Worm (Caenorhabditis elegans) whole organism, L2 larva: ENCODE results near the gene tpa-1.

ENCODE experiments used
- C34F6.9 ChIP-seq: fragments of 150-350 bp; optimal IDR thresholded peaks from 2 replicates; lab custom pipeline; 2014; ENCODE audit warnings: missing biosample characterization, missing genetic modification characterization
- F13H6.1 ChIP-seq: sonication (generic microtip); optimal IDR thresholded peaks from 2 replicates; lab custom pipeline; 2016; ENCODE audit warnings: missing genetic modification characterization, missing compliant biosample characterization
- R02D3.7 ChIP-seq: fragments of 150-350 bp; optimal IDR thresholded peaks from 2 replicates; lab custom pipeline; 2014; ENCODE audit warnings: missing biosample characterization, missing genetic modification characterization
- Y55F3AM.14 ChIP-seq: fragments of 200-800 bp; sonication (Bioruptor generic); optimal IDR thresholded peaks from 2 replicates; lab custom pipeline; 2018; ENCODE audit warnings: mild to moderate bottlenecking, missing genetic modification characterization, missing compliant biosample characterization
- ZK546.5 ChIP-seq: sonication (generic microtip); optimal IDR thresholded peaks from 2 replicates; lab custom pipeline; 2017; ENCODE audit warnings: missing biosample characterization, missing genetic modification characterization
- alr-1 ChIP-seq: fragments of 150-350 bp; optimal IDR thresholded peaks from 2 replicates; lab custom pipeline; 2014; ENCODE audit warnings: missing biosample characterization, missing genetic modification characterization
- aly-2 ChIP-seq: fragments of 150-350 bp; optimal IDR thresholded peaks from 2 replicates; lab custom pipeline; 2014; ENCODE audit warnings: missing biosample characterization, missing genetic modification characterization
- ama-1 ChIP-seq: fragments of 150-350 bp; optimal IDR thresholded peaks from 2 replicates; lab custom pipeline; 2018; ENCODE audit warnings: inconsistent platforms
- blmp-1 ChIP-seq: sonication (generic microtip); optimal IDR thresholded peaks from 2 replicates; lab custom pipeline; 2017; ENCODE audit warnings: missing genetic modification characterization, mild to moderate bottlenecking, missing compliant biosample characterization, antibody characterized with exemption, moderate library complexity; ENCODE audit not compliant: insufficient read depth
- ceh-16 ChIP-seq: fragments of 150-350 bp; optimal IDR thresholded peaks from 2 replicates; lab custom pipeline; 2014; ENCODE audit warnings: missing biosample characterization, missing genetic modification characterization
- ceh-82 ChIP-seq: fragments of 150-350 bp; optimal IDR thresholded peaks from 2 replicates; lab custom pipeline; 2014; ENCODE audit warnings: missing biosample characterization, missing genetic modification characterization
- crh-2 ChIP-seq: sonication (generic microtip); optimal IDR thresholded peaks from 2 replicates; lab custom pipeline; 2017; ENCODE audit warnings: missing biosample characterization, missing genetic modification characterization
- dmd-4 ChIP-seq: sonication (generic microtip); optimal IDR thresholded peaks from 2 replicates; lab custom pipeline; 2017; ENCODE audit warnings: missing biosample characterization, missing genetic modification characterization
- egl-27 ChIP-seq: sonication (generic microtip); optimal IDR thresholded peaks from 3 replicates; lab custom pipeline; 2017; ENCODE audit warnings: missing biosample characterization, missing genetic modification reagents, missing genetic modification characterization
- elt-1 ChIP-seq: fragments of 150-350 bp; optimal IDR thresholded peaks from 2 replicates; lab custom pipeline; 2014; ENCODE audit warnings: missing biosample characterization, missing genetic modification characterization
- elt-3 ChIP-seq: sonication (generic microtip); optimal IDR thresholded peaks from 2 replicates; lab custom pipeline; 2017; ENCODE audit warnings: missing biosample characterization, missing genetic modification characterization
- fos-1 ChIP-seq: fragments of 150-350 bp; optimal IDR thresholded peaks from 2 replicates; lab custom pipeline; 2014; ENCODE audit warnings: missing biosample characterization, missing genetic modification characterization
- gmeb-1 ChIP-seq: fragments of 150-350 bp; optimal IDR thresholded peaks from 2 replicates; lab custom pipeline; 2014; ENCODE audit warnings: missing biosample characterization, missing genetic modification characterization
- lin-11 ChIP-seq: fragments of 150-350 bp; sonication (generic microtip); optimal IDR thresholded peaks from 2 replicates; lab custom pipeline; 2014; ENCODE audit warnings: missing biosample characterization, missing genetic modification characterization, inconsistent platforms, mixed read lengths
- lin-13 ChIP-seq: fragments of 150-350 bp; optimal IDR thresholded peaks from 2 replicates; lab custom pipeline; 2014; ENCODE audit warnings: missing biosample characterization, missing genetic modification reagents, missing genetic modification characterization
- lin-39 ChIP-seq: fragments of 150-350 bp; optimal IDR thresholded peaks from 2 replicates; lab custom pipeline; 2014; ENCODE audit warnings: missing biosample characterization, missing genetic modification reagents, missing genetic modification characterization
- lsy-2 ChIP-seq, 2 experiments: fragments of 150-350 bp in 1 of 2; sonication (generic microtip) in 1 of 2; optimal IDR thresholded peaks; 2 replicates each; lab custom pipeline; 2014 to 2017; ENCODE audit warnings: missing biosample characterization in 2 of 2, missing genetic modification characterization in 2 of 2
- mab-5 ChIP-seq: fragments of 150-350 bp; optimal IDR thresholded peaks from 2 replicates; lab custom pipeline; 2014; ENCODE audit warnings: missing biosample characterization, missing genetic modification characterization
- mbf-1 ChIP-seq: sonication (generic microtip); optimal IDR thresholded peaks from 2 replicates; lab custom pipeline; 2017; ENCODE audit warnings: missing biosample characterization, missing genetic modification characterization
- mdl-1 ChIP-seq, 2 experiments: fragments of 150-350 bp in 1 of 2; sonication (generic microtip) in 1 of 2; optimal IDR thresholded peaks; 2 replicates each; lab custom pipeline; 2017; ENCODE audit warnings: missing biosample characterization in 2 of 2, missing genetic modification characterization in 2 of 2
- nhr-10 ChIP-seq: sonication (generic microtip); optimal IDR thresholded peaks from 2 replicates; lab custom pipeline; 2017; ENCODE audit warnings: missing biosample characterization, missing genetic modification characterization
- nhr-11 ChIP-seq: fragments of 150-350 bp; optimal IDR thresholded peaks from 2 replicates; lab custom pipeline; 2014; ENCODE audit warnings: missing biosample characterization, missing genetic modification characterization
- nhr-12 ChIP-seq: fragments of 150-350 bp; optimal IDR thresholded peaks from 2 replicates; lab custom pipeline; 2014; ENCODE audit warnings: missing biosample characterization, missing genetic modification characterization
- nhr-129 ChIP-seq: fragments of 150-350 bp; optimal IDR thresholded peaks from 2 replicates; lab custom pipeline; 2014; ENCODE audit warnings: missing biosample characterization, missing genetic modification characterization
- nhr-21 ChIP-seq: fragments of 150-350 bp; optimal IDR thresholded peaks from 2 replicates; lab custom pipeline; 2014; ENCODE audit warnings: missing biosample characterization, missing genetic modification characterization
- nhr-23 ChIP-seq: fragments of 150-350 bp; optimal IDR thresholded peaks from 2 replicates; lab custom pipeline; 2014; ENCODE audit warnings: missing biosample characterization, missing genetic modification reagents, missing genetic modification characterization
- nhr-237 ChIP-seq: fragments of 150-350 bp; optimal IDR thresholded peaks from 2 replicates; lab custom pipeline; 2014; ENCODE audit warnings: missing biosample characterization, missing genetic modification characterization
- nhr-25 ChIP-seq: fragments of 150-350 bp; sonication (generic microtip); optimal IDR thresholded peaks from 3 replicates; lab custom pipeline; 2014; ENCODE audit warnings: missing biosample characterization, missing genetic modification characterization
- nhr-6 ChIP-seq: fragments of 150-350 bp; optimal IDR thresholded peaks from 2 replicates; lab custom pipeline; 2014; ENCODE audit warnings: missing biosample characterization, missing genetic modification characterization
- nhr-77 ChIP-seq: fragments of 150-350 bp; optimal IDR thresholded peaks from 2 replicates; lab custom pipeline; 2014; ENCODE audit warnings: missing biosample characterization, missing genetic modification characterization
- peb-1 ChIP-seq: fragments of 150-350 bp; optimal IDR thresholded peaks from 2 replicates; lab custom pipeline; 2014; ENCODE audit warnings: missing biosample characterization, missing genetic modification characterization
- sem-4 ChIP-seq: fragments of 150-350 bp; optimal IDR thresholded peaks from 2 replicates; lab custom pipeline; 2014; ENCODE audit warnings: missing biosample characterization, missing genetic modification reagents, missing genetic modification characterization
- skn-1 ChIP-seq: sonication (generic microtip); optimal IDR thresholded peaks from 2 replicates; lab custom pipeline; 2017; ENCODE audit warnings: missing biosample characterization, missing genetic modification characterization
- sma-3 ChIP-seq: sonication (generic microtip); optimal IDR thresholded peaks from 2 replicates; lab custom pipeline; 2016; ENCODE audit warnings: missing genetic modification reagents, missing genetic modification characterization, missing compliant biosample characterization
- sma-9 ChIP-seq, 2 experiments: fragments of 150-350 bp in 1 of 2; sonication (generic microtip) in 1 of 2; optimal IDR thresholded peaks; 2 replicates each; lab custom pipeline; 2014 to 2016; ENCODE audit warnings: missing genetic modification characterization in 2 of 2, mild to moderate bottlenecking in 1 of 2, missing biosample characterization in 1 of 2, missing compliant biosample characterization in 1 of 2, missing genetic modification reagents in 1 of 2, moderate library complexity in 1 of 2
- snpc-4 ChIP-seq: fragments of 150-350 bp; optimal IDR thresholded peaks from 2 replicates; lab custom pipeline; 2014; ENCODE audit warnings: missing biosample characterization, missing genetic modification characterization
- unc-39 ChIP-seq: fragments of 150-350 bp; optimal IDR thresholded peaks from 2 replicates; lab custom pipeline; 2014; ENCODE audit warnings: missing biosample characterization, missing genetic modification characterization
- unc-55 ChIP-seq: fragments of 150-350 bp; sonication (generic microtip); optimal IDR thresholded peaks from 3 replicates; lab custom pipeline; 2014; ENCODE audit warnings: missing biosample characterization, missing genetic modification reagents, missing genetic modification characterization
- unc-62 ChIP-seq: fragments of 150-350 bp; optimal IDR thresholded peaks from 2 replicates; lab custom pipeline; 2014; ENCODE audit warnings: missing biosample characterization, missing genetic modification reagents, missing genetic modification characterization
- zag-1 ChIP-seq: fragments of 150-350 bp; optimal IDR thresholded peaks from 2 replicates; lab custom pipeline; 2014; ENCODE audit warnings: missing biosample characterization, missing genetic modification characterization
- ztf-1 ChIP-seq: fragments of 200-800 bp; sonication (Bioruptor generic); conservative IDR thresholded peaks from 2 replicates; pipeline ENCODE4 v1.3.6; 2022; ENCODE audit warnings: missing genetic modification characterization, missing compliant biosample characterization
- ztf-11 ChIP-seq: sonication (generic microtip); optimal IDR thresholded peaks from 2 replicates; lab custom pipeline; 2017; ENCODE audit warnings: missing biosample characterization, missing genetic modification characterization
- ztf-4 ChIP-seq: fragments of 150-350 bp; optimal IDR thresholded peaks from 2 replicates; lab custom pipeline; 2014; ENCODE audit warnings: missing biosample characterization, missing genetic modification characterization

The tpa-1 gene

DNA sequence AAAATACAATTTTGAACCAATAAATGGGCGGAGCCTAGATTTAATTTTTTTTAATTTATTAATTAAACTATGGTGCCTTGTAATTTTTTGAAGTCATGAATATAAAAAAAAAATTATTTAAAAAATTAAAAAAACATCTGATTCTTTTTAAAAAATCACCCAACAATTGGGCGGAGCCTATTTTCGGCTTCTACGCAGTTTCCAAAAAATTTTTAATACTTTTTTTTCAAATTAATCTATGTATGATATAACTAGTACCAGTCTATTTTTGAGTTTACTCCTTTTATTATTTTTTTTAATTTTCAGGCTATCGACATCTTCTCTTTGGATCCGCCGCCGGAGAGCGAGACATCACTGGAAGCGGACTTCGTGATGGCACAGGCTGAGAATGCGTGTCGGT is at the start of gene tpa-1:
tpa-1 (plus strand) TSS at position 301 of the 400 bp plus-strand sequence.
- TF ChIP-seq nhr-237 (no peak), nhr-129 (tag; lab: Kevin White, UChicago) (no peak), snpc-4 (tag; lab: Kevin White, UChicago) (no peak), ztf-4 (tag; lab: Kevin White, UChicago) (no peak), nhr-23 (no peak), ama-1 (no peak), ztf-1 (GFP tag; lab: Robert Waterston, UW) (no peak), C34F6.9 (tag; lab: Kevin White, UChicago) (no peak), alr-1 (no peak), mab-5 (tag; lab: Kevin White, UChicago) (no peak), mbf-1 (tag; lab: Kevin White, UChicago) (no peak), nhr-25 (tag; lab: Kevin White, UChicago) (no peak), dmd-4 (tag; lab: Kevin White, UChicago) (no peak)

DNA sequence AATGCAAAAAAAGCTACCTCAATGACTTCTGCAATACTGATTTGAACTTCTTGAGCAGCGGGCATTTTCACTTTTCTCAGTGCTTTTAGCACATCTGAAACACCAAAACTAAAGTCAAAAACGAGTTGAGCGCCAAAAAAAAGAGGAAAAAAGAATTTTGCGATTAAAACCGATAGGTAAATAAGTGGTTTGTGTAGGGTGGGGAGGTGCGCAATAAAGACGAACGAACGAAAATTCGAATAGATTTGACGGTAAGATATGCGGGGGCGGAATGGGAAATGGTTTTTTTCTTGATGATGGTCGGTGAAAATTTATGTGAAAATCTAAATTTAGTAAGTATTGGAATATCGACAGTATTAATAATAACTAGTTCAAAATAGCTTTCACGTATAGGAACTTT is 43.0 kb upstream of the tpa-1 start, which contains the start of gene frm-5.1:
frm-5.1 (minus strand) TSS at position 101 of the 400 bp plus-strand sequence.
- no peak for TF ChIP-seq skn-1
- TF ChIP-seq aly-2: no peak
- no peak for TF ChIP-seq unc-55
- TF ChIP-seq ztf-4 (tag; lab: Kevin White, UChicago): no peak
- TF ChIP-seq lin-13 (GFP tag; lab: Kevin White, UChicago): no peak
- TF ChIP-seq, all 48 proteins: peak for 0

DNA sequence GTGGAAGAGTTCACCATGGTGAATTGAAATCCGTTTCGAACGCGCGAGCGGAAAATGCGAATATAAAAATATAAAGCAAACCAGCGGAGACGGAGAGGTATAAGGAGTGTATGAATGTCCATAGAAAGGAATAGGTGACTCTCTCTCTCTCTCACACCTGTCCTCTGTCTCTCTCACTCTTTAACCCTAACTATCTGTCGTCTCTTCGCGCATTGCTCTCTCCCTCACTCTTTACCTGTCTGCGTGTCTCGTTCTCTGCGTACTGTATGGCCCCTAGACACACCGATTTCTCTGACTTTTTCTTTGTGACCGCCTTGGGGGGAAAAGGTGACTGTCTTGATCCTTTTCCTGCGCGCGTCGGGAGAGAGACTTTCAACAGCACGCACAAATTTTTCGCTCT is 40.6 kb upstream of the tpa-1 start:
- TF ChIP-seq ama-1: no peak
- TF ChIP-seq blmp-1: peak; percentile 82
- no peak for TF ChIP-seq mdl-1 (tag; optimal IDR thresholded peaks at IDR 0.05; lab: Kevin White, UChicago)
- TF ChIP-seq skn-1: no peak
- peak; percentile 42 for TF ChIP-seq C34F6.9 (tag; lab: Kevin White, UChicago)
- TF ChIP-seq nhr-77 (tag; lab: Kevin White, UChicago): no peak
- peak; percentile 77 for TF ChIP-seq nhr-21 (tag; lab: Kevin White, UChicago)
- no peak for TF ChIP-seq mab-5 (tag; lab: Kevin White, UChicago)
- TF ChIP-seq lin-39 (tag; lab: Kevin White, UChicago): no peak
- TF ChIP-seq R02D3.7 (tag; lab: Kevin White, UChicago): no peak
- no peak for TF ChIP-seq nhr-237
- TF ChIP-seq aly-2: no peak
- no peak for TF ChIP-seq ztf-11
- peak; percentile 69 for TF ChIP-seq egl-27 (tag; lab: Kevin White, UChicago)
- TF ChIP-seq sma-9 (GFP tag; optimal IDR thresholded peaks at IDR 0.05; lab: Kevin White, UChicago): peak; percentile 79
- TF ChIP-seq sma-9 (tag; optimal IDR thresholded peaks at IDR 0.05; lab: Kevin White, UChicago): no peak
- no peak for TF ChIP-seq peb-1
- peak; percentile 34 for TF ChIP-seq sem-4 (tag; lab: Kevin White, UChicago)
- TF ChIP-seq ztf-4 (tag; lab: Kevin White, UChicago): peak; percentile 15
- peak; percentile 74 for TF ChIP-seq nhr-129 (tag; lab: Kevin White, UChicago)
- TF ChIP-seq crh-2 (tag; lab: Kevin White, UChicago): peak; percentile 16
- no peak for TF ChIP-seq nhr-10
- TF ChIP-seq alr-1: no peak
- TF ChIP-seq ZK546.5: no peak
- TF ChIP-seq ztf-1 (GFP tag; lab: Robert Waterston, UW): no peak
- no peak for TF ChIP-seq unc-62
- TF ChIP-seq lsy-2 (tag; optimal IDR thresholded peaks at IDR 0.05; lab: Kevin White, UChicago): peak in 1 of 2 experiments; percentile 50
- TF ChIP-seq nhr-12: no peak
- no peak for TF ChIP-seq ceh-16 (tag; lab: Kevin White, UChicago)
- TF ChIP-seq unc-55: no peak
- peak; percentile 75 for TF ChIP-seq sma-3 (GFP tag; lab: Kevin White, UChicago)
- TF ChIP-seq lin-11 (tag; lab: Kevin White, UChicago): no peak
- peak; percentile 84 for TF ChIP-seq fos-1 (tag; lab: Kevin White, UChicago)
- TF ChIP-seq nhr-23: no peak
- TF ChIP-seq nhr-25 (tag; lab: Kevin White, UChicago): peak; percentile 82
- no peak for TF ChIP-seq dmd-4 (tag; lab: Kevin White, UChicago)
- TF ChIP-seq zag-1: no peak
- no peak for TF ChIP-seq nhr-11 (tag; lab: Kevin White, UChicago)
- no peak for TF ChIP-seq unc-39
- TF ChIP-seq snpc-4 (tag; lab: Kevin White, UChicago): no peak
- no peak for TF ChIP-seq mbf-1 (tag; lab: Kevin White, UChicago)
- TF ChIP-seq elt-1 (tag; lab: Kevin White, UChicago): no peak
- peak; percentile 62 for TF ChIP-seq F13H6.1 (tag; lab: Kevin White, UChicago)
- TF ChIP-seq elt-3 (tag; lab: Kevin White, UChicago): no peak
- TF ChIP-seq lin-13 (GFP tag; lab: Kevin White, UChicago): no peak
- peak; percentile 41 for TF ChIP-seq gmeb-1
- no peak for TF ChIP-seq Y55F3AM.14 (GFP tag; lab: Kevin White, UChicago)
- TF ChIP-seq nhr-6 (tag; lab: Kevin White, UChicago): no peak
- TF ChIP-seq ceh-82 (tag; lab: Kevin White, UChicago): no peak
- TF ChIP-seq, all 48 proteins: peak for 15
